Fruit fly (Drosophila melanogaster) whole organism, larva: ENCODE data around the gene cact.
A peak's percentile ranks its signal among the peaks of the same experiment; 100 is the strongest.

Source experiments
- noc ChIP-seq: fragments of 200-800 bp; sonication (Bioruptor generic); optimal IDR thresholded peaks from 3 replicates; lab custom pipeline; 2019; ENCODE audit warnings: missing biosample characterization, mild to moderate bottlenecking, missing genetic modification characterization, moderate library complexity

Gene cact

DNA sequence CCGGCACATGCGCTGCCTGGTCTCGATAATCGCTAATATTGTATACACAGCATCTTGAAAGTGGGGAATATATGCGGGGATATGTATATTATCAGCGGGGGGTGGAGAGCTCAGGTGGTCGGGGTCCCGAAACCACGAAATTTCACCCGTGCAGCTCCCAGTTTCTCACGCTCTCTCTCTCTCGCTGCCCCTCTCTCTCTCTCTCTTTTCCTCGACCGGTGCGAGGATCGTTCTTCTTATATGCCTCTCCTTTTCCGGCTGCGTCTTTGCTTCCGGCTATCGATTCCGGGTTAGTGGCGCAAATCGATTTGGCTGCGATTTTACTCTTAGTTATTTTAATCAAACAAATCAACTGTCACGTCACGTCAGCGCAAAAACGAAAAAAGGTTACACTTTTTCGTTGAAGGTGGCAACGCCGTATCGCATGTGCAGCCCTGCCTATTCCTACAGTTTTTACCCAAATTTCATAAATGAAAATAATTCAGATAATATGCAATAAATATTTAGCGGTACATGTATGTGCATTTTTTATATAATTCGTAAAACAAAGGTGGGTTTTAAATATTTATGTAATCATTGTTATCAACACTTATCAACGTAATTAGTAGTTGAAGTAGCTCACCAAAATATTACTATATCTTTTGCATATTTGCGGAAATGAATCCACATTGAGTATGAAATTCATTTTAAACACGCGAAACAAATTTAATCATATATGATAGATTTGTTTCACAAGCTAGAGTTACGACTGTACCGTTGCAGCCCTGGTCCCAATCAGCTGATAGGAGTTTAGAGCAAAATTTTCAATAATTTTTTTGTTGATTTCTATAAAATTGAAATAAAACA lies 26.3 kb downstream of the cact start, which contains the start of the genes heix and CG17328:
Gene heix, minus strand, starts transcription at position 393 of the 846 bp plus-strand sequence.
Gene CG17328, plus strand, starts transcription at position 478 of the 846 bp plus-strand sequence.
- no peak for TF ChIP-seq noc (tag; lab: Kevin White, UChicago)

DNA sequence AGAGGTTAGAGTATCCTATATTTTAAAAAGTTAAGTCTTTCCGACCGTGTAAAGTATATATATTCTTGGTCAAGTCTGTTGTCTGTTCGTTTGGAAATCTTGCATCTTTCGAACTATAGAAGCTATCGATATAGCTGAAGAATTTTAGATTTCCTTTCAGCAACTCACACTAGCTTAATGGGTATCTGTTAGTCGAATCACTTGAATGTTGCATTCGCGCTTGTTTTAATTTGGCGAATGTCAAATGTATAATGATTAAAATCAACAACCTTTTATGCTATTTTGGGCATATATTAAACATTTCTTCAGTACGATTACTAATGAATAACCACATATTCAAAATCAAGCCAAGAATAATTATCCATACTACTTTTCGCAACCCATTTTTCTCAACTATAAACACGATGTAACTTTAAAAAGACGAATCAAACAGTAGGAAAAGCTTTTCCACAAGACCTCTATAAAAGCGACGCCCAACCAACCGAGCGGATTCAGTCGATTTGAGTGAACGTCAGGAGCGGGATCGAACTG lies 32.2 kb downstream of the cact start, which contains the start of gene Cyp303a1:
Gene Cyp303a1, plus strand, starts transcription at position 481 of the 531 bp plus-strand sequence.
- TF ChIP-seq noc (tag; lab: Kevin White, UChicago) = no peak

DNA sequence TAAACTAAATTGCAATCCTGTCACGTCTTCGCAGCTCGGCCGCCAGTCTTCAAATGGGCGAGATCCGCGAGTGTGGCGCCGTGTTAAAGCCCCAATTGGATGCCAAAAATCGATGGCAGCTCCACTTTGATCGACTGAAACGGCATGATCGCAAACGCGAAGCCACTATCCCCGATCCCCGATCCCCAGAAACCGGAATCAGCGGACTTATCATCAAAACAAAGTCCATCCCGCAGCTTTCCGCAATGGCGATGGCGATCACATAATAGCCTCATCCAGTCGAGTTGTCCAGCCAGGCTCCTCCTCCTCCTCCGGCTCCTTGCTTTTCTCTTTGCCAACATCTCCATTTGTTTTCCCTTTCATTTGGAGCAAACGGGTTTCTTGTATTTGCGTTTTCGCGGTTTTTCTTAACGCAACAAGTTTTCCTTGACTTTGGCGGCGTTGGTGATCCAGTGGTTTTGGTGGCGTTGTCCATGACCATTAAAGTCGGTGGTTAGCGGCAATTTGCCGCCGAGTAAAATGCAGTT lies 33.0 kb downstream of the cact start, which contains the start of gene CG13258:
Gene CG13258, minus strand, starts transcription at position 51 of the 527 bp plus-strand sequence.
- no peak for TF ChIP-seq noc (tag; lab: Kevin White, UChicago)

DNA sequence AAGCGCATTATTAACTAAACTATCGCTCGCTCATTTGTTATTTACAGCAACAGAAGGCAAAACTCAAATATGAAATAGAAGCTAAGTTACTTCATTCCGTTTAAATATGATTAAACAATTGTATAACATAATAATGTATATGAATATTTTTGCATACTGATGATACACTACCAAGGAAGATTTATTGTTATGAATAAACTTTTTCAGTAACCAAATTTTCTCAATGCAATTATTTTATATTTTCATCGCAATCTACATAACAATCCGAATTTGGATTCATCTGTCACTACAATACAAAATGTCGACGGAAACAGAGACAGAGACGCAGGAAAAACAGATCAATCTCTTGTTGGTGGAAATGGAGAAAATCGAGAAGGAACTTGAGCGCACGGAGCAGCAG lies 35.0 kb downstream of the cact start, which contains the start of gene CG17329:
Gene CG17329, plus strand, starts transcription at position 301 of the 400 bp plus-strand sequence.
- TF ChIP-seq noc (tag; lab: Kevin White, UChicago) = no peak

DNA sequence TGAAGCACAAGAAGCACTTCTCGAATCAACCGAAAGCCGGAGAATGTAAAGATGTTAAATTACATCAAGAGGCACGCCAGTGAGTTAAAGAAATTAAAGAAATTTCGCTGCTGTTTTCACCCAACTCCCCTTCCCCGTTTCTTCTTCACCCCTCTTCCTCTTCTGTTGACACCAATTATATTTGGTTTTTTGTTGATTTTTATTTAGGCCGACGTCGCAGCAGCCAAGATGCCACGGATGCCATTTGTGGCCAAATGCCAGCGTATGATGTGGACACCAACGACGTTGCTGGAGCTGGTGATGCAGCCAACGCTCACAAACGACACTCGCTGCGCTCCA lies 37.6 kb downstream of the cact start:
- no peak for TF ChIP-seq noc (tag; lab: Kevin White, UChicago)

DNA sequence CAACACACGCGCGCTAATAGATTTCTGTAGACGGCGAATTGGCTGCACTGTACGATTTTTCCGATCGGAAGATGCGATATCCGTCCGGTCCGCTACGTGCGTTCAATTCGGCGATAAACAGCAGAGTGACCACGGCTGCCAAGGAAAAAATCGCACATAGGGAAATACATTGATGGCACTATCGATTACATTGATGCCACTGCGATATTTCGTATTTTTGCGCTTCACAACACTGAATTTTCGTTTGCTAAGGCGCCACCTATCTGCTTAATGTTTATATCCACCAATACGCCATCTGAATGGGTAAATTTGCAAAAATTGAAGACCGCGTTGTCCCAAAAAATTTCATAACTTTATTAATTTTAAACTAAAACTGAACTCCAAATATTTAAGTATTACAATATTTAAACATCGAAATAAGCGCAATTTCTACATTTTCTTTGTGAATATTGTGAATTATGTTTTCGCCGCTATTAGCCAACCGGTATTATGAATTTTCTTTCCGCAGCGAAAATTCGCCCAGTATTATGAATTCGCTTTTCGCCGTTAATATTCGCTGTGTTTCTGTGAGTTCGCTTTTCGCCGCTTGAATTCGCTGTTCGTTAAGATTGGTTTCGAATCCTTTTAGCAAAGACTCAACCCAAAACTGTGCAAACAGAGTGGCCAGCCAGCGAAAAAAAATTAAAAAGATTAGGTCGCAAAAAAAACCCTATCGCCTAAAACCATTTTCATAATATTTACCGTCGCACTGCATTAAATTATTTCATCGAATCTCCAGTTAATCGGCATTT lies 38.2 kb downstream of the cact start, which contains the start of the genes crp and pkaap:
Gene crp, minus strand, starts transcription at position 129 of the 791 bp plus-strand sequence.
Gene pkaap, plus strand, starts transcription at position 689 of the 791 bp plus-strand sequence.
- no peak for TF ChIP-seq noc (tag; lab: Kevin White, UChicago)

DNA sequence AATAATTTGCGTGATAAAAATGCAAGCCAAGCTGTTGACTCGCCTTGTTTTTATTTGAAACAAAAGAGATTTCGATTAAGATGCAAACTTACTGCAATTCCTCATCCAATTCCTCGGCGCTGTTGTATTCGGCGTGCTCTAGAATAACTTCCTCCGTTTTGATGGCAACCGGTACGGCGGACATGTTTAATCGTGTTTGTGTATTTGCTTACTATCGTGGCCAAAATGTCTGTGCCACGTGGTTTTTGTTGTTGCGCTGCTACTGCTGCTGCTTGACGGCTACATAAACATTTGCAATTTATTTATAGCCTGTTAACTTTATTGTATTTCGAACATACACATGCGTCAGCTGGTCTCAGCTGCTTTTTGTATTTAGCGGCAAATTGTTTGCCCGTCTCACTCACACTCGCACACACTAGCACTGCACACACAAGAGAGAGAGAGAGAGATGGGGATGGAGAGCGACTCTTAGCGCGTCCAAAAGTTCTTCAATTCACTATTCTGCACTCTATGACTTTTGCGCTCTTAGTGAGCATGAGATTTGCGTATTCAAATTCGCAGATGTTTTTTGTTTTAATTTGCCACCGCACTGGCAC lies 38.9 kb downstream of the cact start:
- no peak for TF ChIP-seq noc (tag; lab: Kevin White, UChicago)

DNA sequence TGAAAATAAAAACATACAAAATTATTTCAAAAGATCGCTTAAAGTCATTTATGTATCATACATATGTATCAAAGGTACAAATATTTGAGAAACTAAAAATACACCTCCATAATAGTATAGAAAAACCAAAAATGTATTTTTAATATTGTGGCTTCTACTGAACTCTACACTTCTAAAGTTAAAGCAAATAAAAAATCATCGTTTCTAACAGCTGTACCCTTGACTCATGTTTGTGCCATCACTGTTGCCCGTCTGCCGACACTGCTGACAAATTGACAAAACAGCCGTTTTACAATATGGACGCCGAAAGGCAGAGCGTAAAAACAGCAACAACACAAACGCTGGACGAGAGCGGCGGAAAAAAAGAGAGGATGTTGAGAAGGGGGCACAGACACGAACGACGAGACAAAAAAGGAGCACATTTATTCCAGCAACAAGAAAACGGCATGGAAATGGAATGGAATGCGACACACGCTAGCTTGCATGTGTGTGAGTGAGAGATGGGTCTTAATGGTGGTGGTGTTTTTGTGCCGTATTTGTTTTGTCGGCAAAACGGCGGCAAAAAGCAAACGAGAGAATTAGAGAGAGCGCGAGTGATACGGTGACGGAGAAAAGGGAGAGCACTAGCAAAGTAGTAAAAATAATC lies 39.5 kb downstream of the cact start:
- TF ChIP-seq noc (tag; lab: Kevin White, UChicago) = peak; percentile 83

DNA sequence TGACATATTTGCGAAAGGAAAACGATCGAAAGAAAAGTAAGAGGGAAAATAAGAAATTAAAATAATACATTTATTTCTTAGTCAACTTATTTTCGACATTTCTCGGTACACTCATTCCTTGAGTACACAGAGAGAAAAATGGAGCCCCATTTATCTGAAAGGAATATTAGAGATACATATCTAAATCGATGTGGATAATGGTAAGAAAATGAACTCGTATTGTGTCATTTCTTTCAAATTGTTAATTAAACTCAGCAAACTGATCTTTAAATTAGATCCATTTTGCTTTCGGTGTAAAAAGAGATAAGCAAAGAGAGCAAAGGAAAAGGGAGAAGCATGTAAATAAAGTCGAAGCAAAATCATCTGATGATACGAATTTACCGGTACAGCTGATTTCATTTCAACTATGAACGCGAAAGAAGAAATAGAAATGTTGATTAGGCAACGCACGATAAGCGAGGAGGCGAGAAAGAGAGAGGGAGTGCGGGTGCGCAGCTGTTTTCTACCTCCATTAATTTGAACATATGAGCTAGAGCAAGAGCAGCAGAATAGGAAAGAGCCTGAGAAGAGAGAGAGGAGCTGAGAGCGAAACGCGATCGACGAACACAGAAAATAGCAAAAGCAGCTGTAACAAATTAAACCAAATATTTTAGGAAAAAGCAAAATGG lies 40.2 kb downstream of the cact start:
- TF ChIP-seq noc (tag; lab: Kevin White, UChicago) = peak; percentile 83

DNA sequence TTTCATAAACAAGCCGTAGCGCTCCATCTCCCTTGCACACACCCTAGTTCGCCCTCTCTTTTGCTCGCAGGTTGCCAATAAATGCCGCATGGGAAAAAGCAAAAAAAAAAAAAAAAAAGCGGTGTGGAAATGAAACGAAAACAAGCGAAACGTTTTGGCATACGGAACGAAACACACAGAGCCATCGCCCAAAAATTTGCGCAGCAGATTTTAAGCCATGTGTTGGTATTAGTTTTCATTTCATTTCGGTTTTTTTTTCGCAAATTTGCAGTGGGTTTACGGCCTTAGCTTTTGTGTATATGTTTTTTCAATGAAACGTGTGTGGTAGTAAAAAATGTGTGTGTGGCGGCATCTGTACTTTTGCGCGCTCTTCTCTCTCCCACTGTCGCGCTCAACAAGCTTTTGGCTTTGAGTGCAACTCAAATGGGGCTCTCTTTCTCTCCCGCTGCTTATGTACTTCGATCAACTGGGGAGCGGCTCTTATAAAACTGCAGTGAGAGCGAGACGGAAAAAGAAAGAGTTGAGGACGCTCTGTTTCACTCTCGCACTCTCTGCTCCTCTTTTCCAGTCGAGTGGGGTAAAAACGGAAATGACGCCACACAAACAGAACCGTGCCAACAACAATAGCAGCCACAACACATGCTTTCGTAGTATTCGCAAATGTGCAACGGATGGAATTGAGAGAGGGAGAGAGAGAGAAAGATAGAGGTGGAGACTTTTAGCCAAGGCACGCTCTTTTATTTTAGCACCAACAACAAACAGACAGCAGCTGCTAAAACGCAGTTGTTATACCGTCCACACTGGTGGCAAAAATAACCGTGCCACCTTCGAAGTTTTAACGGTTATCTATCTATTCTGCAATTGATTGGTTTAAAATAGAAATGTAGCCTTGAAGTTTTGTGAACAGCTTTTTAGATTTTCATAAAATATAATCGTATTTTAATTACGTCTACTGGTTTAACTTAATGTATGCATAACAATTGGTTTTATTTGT lies 41.4 kb downstream of the cact start:
- peak; percentile 72 for TF ChIP-seq noc (tag; lab: Kevin White, UChicago)

DNA sequence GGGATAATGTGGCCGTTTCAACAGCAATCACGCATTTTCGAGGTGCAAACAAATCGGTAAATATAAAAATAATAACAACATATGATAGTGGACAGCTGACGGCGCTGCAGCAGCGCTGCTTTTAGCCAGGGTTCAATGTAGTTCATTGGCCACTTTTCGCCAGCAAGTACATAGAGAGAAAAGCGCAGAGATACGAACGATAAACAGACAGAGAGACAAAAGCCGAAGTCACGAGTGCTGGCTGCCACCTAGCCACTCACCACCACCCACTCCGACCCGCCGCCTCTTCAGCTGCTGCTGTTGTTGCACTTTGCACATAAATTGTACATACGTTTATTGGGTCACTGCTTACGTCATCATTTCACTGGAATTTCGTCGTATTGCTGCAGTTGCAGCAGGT lies 43.2 kb downstream of the cact start:
- no peak for TF ChIP-seq noc (tag; lab: Kevin White, UChicago)

DNA sequence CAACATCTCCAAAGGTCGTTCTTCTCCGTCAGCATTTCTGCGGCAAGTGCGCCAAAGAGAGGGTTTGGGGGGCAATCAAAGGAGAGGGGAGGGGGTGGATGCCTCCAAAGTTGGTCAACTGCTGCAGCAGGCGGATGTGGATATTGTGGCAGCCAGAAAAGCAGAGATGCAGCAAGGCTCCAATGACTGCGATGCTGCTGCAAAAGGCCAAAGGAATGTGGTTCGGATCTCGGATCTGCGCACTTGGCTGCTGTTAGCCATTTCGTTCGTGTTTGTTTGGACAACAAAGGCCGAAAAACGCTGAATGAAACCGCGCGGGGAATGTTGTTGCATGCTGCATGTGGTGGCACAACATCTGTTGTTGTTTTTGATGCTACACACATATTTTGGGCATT lies 43.9 kb downstream of the cact start:
- no peak for TF ChIP-seq noc (tag; lab: Kevin White, UChicago)
